Fruit fly (Drosophila melanogaster) whole organism, pupa: ENCODE results near the gene CG42359.

ENCODE experiments used
- CG10348 ChIP-seq: fragments of 200-800 bp; sonication (Bioruptor generic); IDR thresholded peaks from 2 replicates; pipeline ENCODE4 v1.3.6; 2022; ENCODE audit warnings: missing biosample characterization, missing genetic modification characterization
- CG12605 ChIP-seq: fragments of 200-800 bp; sonication (Bioruptor generic); IDR thresholded peaks from 2 replicates; pipeline ENCODE4 v1.3.6; 2022; ENCODE audit warnings: missing biosample characterization, missing genetic modification characterization
- CG13204 ChIP-seq: fragments of 200-800 bp; sonication (Bioruptor generic); optimal IDR thresholded peaks from 2 replicates; lab custom pipeline; 2018; ENCODE audit warnings: missing biosample characterization, mild to moderate bottlenecking, missing genetic modification characterization, moderate library complexity
- CG14655 ChIP-seq: fragments of 200-800 bp; sonication (Bioruptor generic); optimal IDR thresholded peaks from 3 replicates; lab custom pipeline; 2017; ENCODE audit warnings: mild to moderate bottlenecking, missing biosample characterization, missing genetic modification reagents, missing genetic modification characterization
- CG15710 ChIP-seq: fragments of 200-800 bp; sonication (Bioruptor generic); optimal IDR thresholded peaks from 2 replicates; lab custom pipeline; 2018; ENCODE audit warnings: missing biosample characterization, mild to moderate bottlenecking, missing genetic modification characterization, moderate library complexity
- CG17806 ChIP-seq: fragments of 200-800 bp; sonication (Bioruptor generic); optimal IDR thresholded peaks from 2 replicates; lab custom pipeline; 2018; ENCODE audit warnings: missing biosample characterization, mild to moderate bottlenecking, missing genetic modification characterization, moderate library complexity
- CG32121 ChIP-seq: fragments of 200-800 bp; sonication (Bioruptor generic); IDR thresholded peaks from 2 replicates; pipeline ENCODE4 v1.3.6; 2022; ENCODE audit warnings: missing biosample characterization, missing genetic modification characterization
- CG34367 ChIP-seq: fragments of 200-800 bp; sonication (Bioruptor generic); optimal IDR thresholded peaks from 2 replicates; lab custom pipeline; 2018; ENCODE audit warnings: missing biosample characterization, mild to moderate bottlenecking, missing genetic modification characterization
- CG4496 ChIP-seq: fragments of 200-800 bp; sonication (Bioruptor generic); IDR thresholded peaks from 3 replicates; pipeline ENCODE4 v1.3.6; 2022; ENCODE audit warnings: missing biosample characterization, missing genetic modification characterization
- CG8159 ChIP-seq: fragments of 200-800 bp; sonication (Bioruptor generic); optimal IDR thresholded peaks from 3 replicates; lab custom pipeline; 2018; ENCODE audit warnings: missing biosample characterization, mild to moderate bottlenecking, missing genetic modification characterization, moderate library complexity
- CG8301 ChIP-seq: fragments of 200-800 bp; sonication (Bioruptor generic); optimal IDR thresholded peaks from 2 replicates; lab custom pipeline; 2018; ENCODE audit warnings: missing biosample characterization, mild to moderate bottlenecking, missing genetic modification characterization
- CG9948 ChIP-seq: fragments of 200-800 bp; sonication (Bioruptor generic); optimal IDR thresholded peaks from 2 replicates; lab custom pipeline; 2018; ENCODE audit warnings: missing biosample characterization, mild to moderate bottlenecking, missing genetic modification characterization, moderate library complexity
- D1 ChIP-seq: fragments of 200-800 bp; sonication (Bioruptor generic); optimal IDR thresholded peaks from 2 replicates; lab custom pipeline; 2018; ENCODE audit warnings: missing biosample characterization, mild to moderate bottlenecking, missing genetic modification characterization, moderate library complexity
- EcR ChIP-seq: fragments of 200-800 bp; sonication (Bioruptor generic); optimal IDR thresholded peaks from 3 replicates; lab custom pipeline; 2019; ENCODE audit warnings: missing biosample characterization, missing genetic modification characterization, mild to moderate bottlenecking, moderate library complexity, missing genetic modification reagents
- Ets98B ChIP-seq: fragments of 200-800 bp; sonication (Bioruptor generic); IDR thresholded peaks from 2 replicates; pipeline ENCODE4 v1.3.6; 2022; ENCODE audit warnings: missing biosample characterization, missing genetic modification characterization
- Pif1A ChIP-seq: fragments of 200-800 bp; sonication (Bioruptor generic); optimal IDR thresholded peaks from 3 replicates; lab custom pipeline; 2016; ENCODE audit warnings: missing biosample characterization, missing genetic modification characterization
- Pif1B ChIP-seq: fragments of 200-800 bp; sonication (Bioruptor generic); optimal IDR thresholded peaks from 3 replicates; lab custom pipeline; 2016; ENCODE audit warnings: missing biosample characterization, missing genetic modification characterization
- Snoo ChIP-seq: fragments of 200-800 bp; sonication (Bioruptor generic); optimal IDR thresholded peaks from 3 replicates; lab custom pipeline; 2017; ENCODE audit warnings: missing biosample characterization, mild to moderate bottlenecking, missing genetic modification characterization, inconsistent platforms
- fd96Ca ChIP-seq: fragments of 200-800 bp; sonication (Bioruptor generic); IDR thresholded peaks from 3 replicates; pipeline ENCODE4 v1.3.6; 2022; ENCODE audit warnings: missing biosample characterization, missing genetic modification characterization
- gl ChIP-seq: fragments of 200-800 bp; sonication (Bioruptor generic); optimal IDR thresholded peaks from 2 replicates; lab custom pipeline; 2018; ENCODE audit warnings: missing biosample characterization, mild to moderate bottlenecking, missing genetic modification characterization
- rn ChIP-seq: fragments of 200-800 bp; sonication (Bioruptor generic); IDR thresholded peaks from 2 replicates; pipeline ENCODE4 v1.3.6; 2022; ENCODE audit warnings: missing biosample characterization, missing genetic modification characterization

CG42359 gene

DNA sequence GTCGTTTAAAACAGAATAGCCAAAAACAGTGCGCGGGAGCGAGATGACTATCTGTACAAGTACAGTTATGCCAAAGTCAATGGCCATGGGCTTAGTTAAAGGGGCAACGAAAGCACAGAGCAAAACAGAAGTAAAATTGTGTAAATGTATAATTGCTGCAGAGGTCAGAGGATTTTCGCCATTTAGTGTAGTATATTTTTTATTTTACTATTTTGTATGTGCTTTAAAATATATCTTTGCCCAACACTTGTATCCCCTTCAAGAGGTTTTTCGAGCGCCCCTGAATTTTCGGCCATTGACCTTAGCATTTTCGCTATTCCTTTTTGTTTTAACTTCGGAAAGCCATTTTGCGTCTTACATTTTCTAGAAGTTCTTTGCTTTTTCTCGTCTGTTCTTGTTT is 4.1 kb downstream of the CG42359 start:
- TF ChIP-seq CG32121 (GFP tag; lab: Robert Waterston, UW): no peak
- TF ChIP-seq CG12605 (GFP tag; lab: Robert Waterston, UW): no peak
- no peak for TF ChIP-seq rn (GFP tag; lab: Robert Waterston, UW)
- TF ChIP-seq EcR (GFP tag; lab: Kevin White, UChicago): peak; percentile 55

DNA sequence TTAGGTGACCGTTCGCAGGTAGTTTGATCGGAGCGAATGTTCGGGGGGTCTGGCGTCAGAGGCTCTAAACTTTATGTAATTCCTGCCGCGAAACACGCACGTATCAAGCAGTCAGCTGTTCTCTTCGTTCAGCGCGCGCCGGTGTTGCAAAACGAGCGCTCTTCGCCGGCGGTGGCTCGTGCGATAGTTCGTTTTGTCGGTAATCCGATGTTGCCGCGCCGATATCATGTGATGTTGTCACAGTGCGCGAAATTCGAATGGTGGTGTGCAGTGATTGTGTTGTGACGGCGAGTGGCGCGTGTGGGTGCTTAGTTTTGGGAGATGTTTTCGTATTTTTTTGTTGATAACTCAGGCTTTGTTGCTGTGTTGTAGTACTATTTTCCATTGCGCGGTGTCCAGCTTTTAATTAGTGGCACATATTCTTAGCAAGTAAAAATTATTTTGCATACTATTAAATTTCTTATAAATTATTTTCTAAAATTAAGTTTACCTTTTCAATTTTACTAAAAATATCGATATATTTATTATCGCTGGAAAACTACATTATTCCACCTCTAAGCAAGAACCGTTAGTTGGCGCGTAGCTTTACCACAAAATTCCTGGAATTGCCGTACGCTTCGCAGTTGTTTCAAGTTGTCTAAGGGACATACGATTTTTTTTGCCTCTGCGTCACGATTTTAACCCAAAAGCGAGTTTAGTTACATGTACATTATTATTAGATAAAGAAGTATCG is 5.3 kb downstream of the CG42359 start, which contains the start of gene nanos:
Gene nanos (plus strand): TSS at position 569 of the 733 bp plus-strand sequence.
- TF ChIP-seq CG8301 (no peak), Pif1A (no peak), CG12605 (GFP tag; lab: Robert Waterston, UW) (no peak), CG32121 (GFP tag; lab: Robert Waterston, UW) (peak; percentile 66; the same call in 1 of the 2 replicates), EcR (GFP tag; lab: Kevin White, UChicago) (no peak), D1 (no peak), CG15710 (tag; lab: Kevin White, UChicago) (peak; percentile 32), Ets98B (GFP tag; lab: Robert Waterston, UW) (peak; percentile 50; the same call in 1 of the 2 replicates), fd96Ca (GFP tag; lab: Robert Waterston, UW) (peak; percentile 66; the same call in 1 of the 3 replicates), CG9948 (no peak), rn (GFP tag; lab: Robert Waterston, UW) (peak; percentile 61), CG34367 (tag; lab: Kevin White, UChicago) (no peak), CG17806 (tag; lab: Kevin White, UChicago) (no peak), CG8159 (tag; lab: Kevin White, UChicago) (peak; percentile 16), gl (tag; lab: Kevin White, UChicago) (no peak), CG4496 (peak; percentile 79; the same call in 2 of the 3 replicates), CG14655 (GFP tag; lab: Kevin White, UChicago) (no peak), CG13204 (no peak), CG10348 (GFP tag; lab: Robert Waterston, UW) (no peak), Snoo (tag; lab: Kevin White, UChicago) (peak; percentile 25), Pif1B (GFP tag; lab: Kevin White, UChicago) (no peak)

DNA sequence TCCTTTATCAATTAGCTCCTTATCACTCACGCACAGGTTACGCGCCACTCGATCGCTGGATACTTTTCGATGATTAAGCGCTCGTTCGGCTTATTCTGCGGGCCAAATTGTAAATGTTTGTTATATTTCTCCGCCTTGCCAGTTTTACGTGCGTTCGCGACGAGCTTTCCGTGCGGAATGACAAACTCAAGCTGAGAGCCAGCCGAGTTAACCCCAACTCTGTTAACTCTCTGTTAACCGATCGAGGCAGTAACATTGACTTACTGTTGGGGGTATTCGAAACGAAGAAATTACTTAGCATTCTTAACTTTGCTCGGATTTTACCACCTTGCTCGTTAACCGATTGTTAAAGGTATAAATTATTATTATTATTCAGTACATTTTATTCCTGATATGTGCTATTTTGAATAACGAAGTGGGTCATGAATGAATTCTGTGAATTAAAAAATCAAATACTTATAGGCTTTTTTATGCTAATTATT is 8.6 kb downstream of the CG42359 start, which contains the start of gene CG5835:
Gene CG5835 (minus strand): TSS at position 185 of the 482 bp plus-strand sequence.
- peak; percentile 37; the same call in 1 of the 2 replicates for TF ChIP-seq Ets98B (GFP tag; lab: Robert Waterston, UW)
- TF ChIP-seq D1: no peak
- no peak for TF ChIP-seq CG14655 (GFP tag; lab: Kevin White, UChicago)
- TF ChIP-seq EcR (GFP tag; lab: Kevin White, UChicago): no peak
- peak; percentile 21 for TF ChIP-seq CG15710 (tag; lab: Kevin White, UChicago)
- TF ChIP-seq CG34367 (tag; lab: Kevin White, UChicago): no peak
- TF ChIP-seq CG17806 (tag; lab: Kevin White, UChicago): no peak
- TF ChIP-seq CG10348 (GFP tag; lab: Robert Waterston, UW): no peak
- TF ChIP-seq CG12605 (GFP tag; lab: Robert Waterston, UW): peak; percentile 50; the same call in 1 of the 2 replicates
- TF ChIP-seq fd96Ca (GFP tag; lab: Robert Waterston, UW): no peak
- TF ChIP-seq CG9948: no peak
- TF ChIP-seq Pif1A: peak; percentile 8
- TF ChIP-seq CG13204: no peak
- TF ChIP-seq gl (tag; lab: Kevin White, UChicago): no peak
- TF ChIP-seq CG8301: no peak
- peak; percentile 60; the same call in 1 of the 3 replicates for TF ChIP-seq CG4496
- TF ChIP-seq rn (GFP tag; lab: Robert Waterston, UW): no peak
- no peak for TF ChIP-seq CG8159 (tag; lab: Kevin White, UChicago)
- TF ChIP-seq Snoo (tag; lab: Kevin White, UChicago): no peak
- TF ChIP-seq Pif1B (GFP tag; lab: Kevin White, UChicago): no peak
- TF ChIP-seq CG32121 (GFP tag; lab: Robert Waterston, UW): 0 out of 2 replicates have a peak, but pooled peaks have one; percentile 10

DNA sequence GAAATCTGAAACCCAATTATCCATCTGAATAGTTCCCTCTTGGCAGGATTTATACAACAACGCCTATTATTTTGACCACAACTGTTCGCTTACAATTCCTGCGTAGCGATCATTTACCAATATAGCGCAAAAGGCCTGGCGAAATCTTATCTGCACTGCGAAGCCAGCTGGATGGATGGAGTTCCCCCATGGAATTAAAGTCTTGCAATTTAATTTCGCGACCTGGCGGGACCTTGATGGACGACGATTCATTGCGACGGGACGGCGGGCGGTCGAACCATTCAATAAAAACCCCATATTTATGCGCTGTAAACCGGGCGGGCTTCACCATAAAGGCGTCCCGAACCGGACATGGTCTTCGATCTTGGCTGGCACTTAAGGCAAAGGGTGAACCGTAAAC is 9.3 kb downstream of the CG42359 start:
- peak; percentile 36; the same call in 1 of the 3 replicates for TF ChIP-seq CG4496
- TF ChIP-seq CG8301: peak; percentile 28
- peak; percentile 21 for TF ChIP-seq CG15710 (tag; lab: Kevin White, UChicago)
- no peak for TF ChIP-seq Pif1B (GFP tag; lab: Kevin White, UChicago)
- no peak for TF ChIP-seq CG12605 (GFP tag; lab: Robert Waterston, UW)
- peak; percentile 17 for TF ChIP-seq Pif1A
- TF ChIP-seq gl (tag; lab: Kevin White, UChicago): no peak
- TF ChIP-seq D1: peak; percentile 44
- peak; percentile 20 for TF ChIP-seq CG8159 (tag; lab: Kevin White, UChicago)
- TF ChIP-seq CG9948: peak; percentile 32
- TF ChIP-seq, all 21 proteins: peak for 7

DNA sequence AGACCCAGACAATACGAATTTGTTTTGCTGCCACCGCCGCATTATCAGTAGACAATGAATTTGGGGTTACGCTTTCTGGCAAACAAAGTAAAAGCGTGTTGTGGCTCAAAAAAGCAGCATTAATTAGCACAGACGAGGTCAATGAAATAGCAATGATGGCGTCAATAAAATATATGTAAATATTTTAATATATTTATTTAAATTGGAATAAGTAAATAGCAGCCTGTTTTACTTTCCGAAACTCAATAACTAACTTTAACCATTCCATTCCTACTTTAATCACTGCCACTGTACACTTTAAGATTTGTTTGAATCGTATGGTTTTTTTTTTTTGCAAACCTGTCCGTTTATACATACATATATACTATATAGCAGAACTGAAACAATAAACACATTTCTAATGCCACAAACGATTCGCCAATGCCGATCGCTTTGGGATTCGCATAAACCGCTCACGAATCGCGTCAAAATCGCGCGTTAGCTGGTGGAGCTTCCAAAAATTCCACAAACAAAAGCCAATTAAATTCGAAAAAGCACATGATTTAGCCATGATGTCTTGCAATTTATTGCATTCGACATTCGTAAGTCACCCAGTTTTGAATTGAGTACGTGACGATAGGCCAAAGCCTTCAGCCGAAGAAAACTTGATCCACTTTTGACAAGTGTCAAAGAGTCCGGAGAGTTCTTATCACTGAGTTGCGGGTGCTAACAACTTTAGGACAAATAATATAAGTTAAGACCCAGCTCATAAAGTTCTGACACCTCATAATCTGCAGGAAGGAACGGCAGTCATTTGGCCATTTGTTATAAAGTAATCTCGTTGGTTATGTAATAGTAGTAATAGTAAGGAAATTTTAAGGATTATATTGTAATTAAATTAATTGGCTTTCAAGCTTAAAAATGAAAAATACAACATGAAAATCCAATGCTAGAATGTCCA is 10.0 kb downstream of the CG42359 start:
- TF ChIP-seq CG14655 (GFP tag; lab: Kevin White, UChicago) (no peak), CG34367 (tag; lab: Kevin White, UChicago) (no peak), CG10348 (GFP tag; lab: Robert Waterston, UW) (no peak), gl (tag; lab: Kevin White, UChicago) (no peak), Pif1B (GFP tag; lab: Kevin White, UChicago) (no peak), CG8159 (tag; lab: Kevin White, UChicago) (peak; percentile 9), rn (GFP tag; lab: Robert Waterston, UW) (no peak), Ets98B (GFP tag; lab: Robert Waterston, UW) (peak; percentile 67), CG15710 (tag; lab: Kevin White, UChicago) (peak; percentile 2), Snoo (tag; lab: Kevin White, UChicago) (peak; percentile 13), CG32121 (GFP tag; lab: Robert Waterston, UW) (peak; percentile 62), CG8301 (no peak), fd96Ca (GFP tag; lab: Robert Waterston, UW) (no peak), Pif1A (peak; percentile 14), CG17806 (tag; lab: Kevin White, UChicago) (no peak), CG13204 (no peak), CG12605 (GFP tag; lab: Robert Waterston, UW) (peak; percentile 45; the same call in 1 of the 2 replicates), D1 (no peak), CG9948 (no peak), EcR (GFP tag; lab: Kevin White, UChicago) (no peak), CG4496 (peak; percentile 44; the same call in 1 of the 3 replicates)
- TF ChIP-seq, all 21 proteins: peak for 8
